Worm (Caenorhabditis elegans) whole organism, L4 larva: ENCODE measurements around the gene sri-60.

Source experiments
- F26F4.8 ChIP-seq: fragments of 200-800 bp; sonication (Bioruptor generic); conservative IDR thresholded peaks from 2 replicates; pipeline ENCODE4 v1.3.6; 2022; ENCODE audit warnings: missing genetic modification characterization, missing compliant biosample characterization
- F44E2.7 ChIP-seq: fragments of 200-800 bp; sonication (Bioruptor generic); IDR thresholded peaks from 2 replicates; pipeline ENCODE4 v2.1.2; 2022; ENCODE audit warnings: missing genetic modification characterization, missing compliant biosample characterization
- F49E8.2 ChIP-seq: sonication (generic microtip); optimal IDR thresholded peaks from 2 replicates; lab custom pipeline; 2016; ENCODE audit warnings: missing compliant biosample characterization, mild to moderate bottlenecking, missing genetic modification characterization, borderline replicate concordance
- Y105C5A.15 ChIP-seq: fragments of 200-800 bp; sonication (Bioruptor generic); IDR thresholded peaks from 2 replicates; pipeline ENCODE4 v1.3.6; 2022; ENCODE audit warnings: missing genetic modification characterization, missing compliant biosample characterization
- Y75B8A.6 ChIP-seq: fragments of 200-800 bp; sonication (Bioruptor generic); IDR thresholded peaks from 2 replicates; pipeline ENCODE4 v1.3.6; 2022; ENCODE audit warnings: missing genetic modification reagents, missing genetic modification characterization, missing compliant biosample characterization
- ZK546.5 ChIP-seq, 2 experiments: sonication (generic microtip); optimal IDR thresholded peaks; 2 replicates each; lab custom pipeline; 2017; ENCODE audit warnings: missing biosample characterization in 2 of 2, missing genetic modification characterization in 2 of 2
- aha-1 ChIP-seq: fragments of 150-350 bp; peaks from one replicate; lab custom pipeline; 2014; ENCODE audit warnings: missing biosample characterization, missing genetic modification characterization
- ceh-32 ChIP-seq: sonication (generic microtip); optimal IDR thresholded peaks from 2 replicates; lab custom pipeline; 2016; ENCODE audit warnings: mild to moderate bottlenecking, missing genetic modification characterization, missing compliant biosample characterization; ENCODE audit not compliant: poor library complexity
- daf-16 ChIP-seq, 3 experiments: sonication (generic microtip); optimal IDR thresholded peaks; 2 replicates each; lab custom pipeline; 2016 to 2017; ENCODE audit warnings: missing genetic modification characterization in 3 of 3, missing genetic modification reagents in 3 of 3, mild to moderate bottlenecking in 2 of 3, missing compliant biosample characterization in 2 of 3, missing biosample characterization in 1 of 3, moderate library complexity in 1 of 3
- daf-19 ChIP-seq: fragments of 200-800 bp; sonication (Bioruptor generic); conservative IDR thresholded peaks from 2 replicates; pipeline ENCODE4 v1.3.6; 2022; ENCODE audit warnings: missing genetic modification characterization, missing compliant biosample characterization
- dmd-6 ChIP-seq: fragments of 200-800 bp; sonication (Bioruptor generic); IDR thresholded peaks from 2 replicates; pipeline ENCODE4 v1.3.6; 2022; ENCODE audit warnings: missing genetic modification reagents, missing genetic modification characterization, missing compliant biosample characterization
- dmd-8 ChIP-seq: fragments of 200-800 bp; sonication (Bioruptor generic); IDR thresholded peaks from 2 replicates; pipeline ENCODE4 v1.3.6; 2022; ENCODE audit warnings: missing genetic modification characterization, missing compliant biosample characterization
- duxl-1 ChIP-seq: sonication (generic microtip); optimal IDR thresholded peaks from 2 replicates; lab custom pipeline; 2016; ENCODE audit warnings: mild to moderate bottlenecking, missing genetic modification characterization, moderate library complexity, missing compliant biosample characterization; ENCODE audit not compliant: poor library complexity
- egl-27 ChIP-seq: sonication (generic microtip); optimal IDR thresholded peaks from 3 replicates; lab custom pipeline; 2017; ENCODE audit warnings: missing biosample characterization, missing genetic modification reagents, missing genetic modification characterization
- fkh-10 ChIP-seq: fragments of 150-350 bp; optimal IDR thresholded peaks from 2 replicates; lab custom pipeline; 2014; ENCODE audit warnings: missing biosample characterization, missing genetic modification reagents, missing genetic modification characterization
- gei-8 ChIP-seq: fragments of 200-800 bp; sonication (Bioruptor generic); optimal IDR thresholded peaks from 2 replicates; lab custom pipeline; 2018; ENCODE audit warnings: mild to moderate bottlenecking, missing genetic modification characterization, missing compliant biosample characterization
- hlh-11 ChIP-seq: fragments of 200-800 bp; sonication (Bioruptor generic); optimal IDR thresholded peaks from 2 replicates; lab custom pipeline; 2018; ENCODE audit warnings: mild to moderate bottlenecking, missing genetic modification characterization, missing compliant biosample characterization
- hlh-30 ChIP-seq: sonication (generic microtip); optimal IDR thresholded peaks from 2 replicates; lab custom pipeline; 2017; ENCODE audit warnings: antibody characterized with exemption, mild to moderate bottlenecking, missing genetic modification characterization, missing compliant biosample characterization; ENCODE audit not compliant: insufficient read depth
- hmg-1.1 ChIP-seq: fragments of 200-800 bp; sonication (Bioruptor generic); IDR thresholded peaks from 2 replicates; pipeline ENCODE4 v1.3.6; 2022; ENCODE audit warnings: missing genetic modification reagents, missing genetic modification characterization, missing compliant biosample characterization
- lin-1 ChIP-seq: fragments of 200-800 bp; sonication (Bioruptor generic); IDR thresholded peaks from 2 replicates; pipeline ENCODE4 v1.3.6; 2022; ENCODE audit warnings: missing genetic modification reagents, missing genetic modification characterization, missing compliant biosample characterization
- lin-38 ChIP-seq: fragments of 200-800 bp; sonication (Bioruptor generic); IDR thresholded peaks from 2 replicates; pipeline ENCODE4 v1.3.6; 2022; ENCODE audit warnings: missing genetic modification reagents, missing genetic modification characterization, missing compliant biosample characterization
- lir-3 ChIP-seq: sonication (generic microtip); optimal IDR thresholded peaks from 2 replicates; lab custom pipeline; 2016; ENCODE audit warnings: mild to moderate bottlenecking, missing genetic modification characterization, missing compliant biosample characterization
- lsy-2 ChIP-seq, 2 experiments: fragments of 150-350 bp in 1 of 2; sonication (generic microtip) in 1 of 2; optimal IDR thresholded peaks; 2 replicates each; lab custom pipeline; 2014 to 2017; ENCODE audit warnings: missing biosample characterization in 2 of 2, missing genetic modification characterization in 2 of 2
- madf-5 ChIP-seq, 2 experiments: fragments of 200-800 bp; sonication (Bioruptor generic); IDR thresholded peaks; 2 replicates each; pipeline ENCODE4 v1.3.6; 2022; ENCODE audit warnings: missing compliant biosample characterization in 2 of 2, missing genetic modification characterization in 2 of 2
- mdt-29 ChIP-seq: fragments of 200-800 bp; sonication (Bioruptor generic); IDR thresholded peaks from 2 replicates; pipeline ENCODE4 v1.3.6; 2022; ENCODE audit warnings: missing genetic modification reagents, missing genetic modification characterization, missing compliant biosample characterization
- mep-1 ChIP-seq: fragments of 150-350 bp; sonication (generic microtip); optimal IDR thresholded peaks from 3 replicates; lab custom pipeline; 2014; ENCODE audit warnings: missing biosample characterization, missing genetic modification characterization
- mes-2 ChIP-seq: sonication (generic microtip); optimal IDR thresholded peaks from 2 replicates; lab custom pipeline; 2016; ENCODE audit warnings: missing genotype, mild to moderate bottlenecking, missing genetic modification characterization, missing compliant biosample characterization; ENCODE audit not compliant: poor library complexity, severe bottlenecking
- nhr-10 ChIP-seq: fragments of 150-350 bp; optimal IDR thresholded peaks from 2 replicates; lab custom pipeline; 2014; ENCODE audit warnings: missing biosample characterization, missing genetic modification characterization
- nhr-11 ChIP-seq: fragments of 150-350 bp; optimal IDR thresholded peaks from 2 replicates; lab custom pipeline; 2014; ENCODE audit warnings: missing biosample characterization, missing genetic modification characterization
- nhr-25 ChIP-seq: sonication (generic microtip); optimal IDR thresholded peaks from 2 replicates; lab custom pipeline; 2017; ENCODE audit warnings: missing genetic modification characterization, mild to moderate bottlenecking, missing compliant biosample characterization, antibody characterized with exemption, moderate library complexity, borderline replicate concordance; ENCODE audit not compliant: insufficient read depth
- nhr-6 ChIP-seq: fragments of 150-350 bp; optimal IDR thresholded peaks from 2 replicates; lab custom pipeline; 2014; ENCODE audit warnings: missing biosample characterization, missing genetic modification characterization
- pha-4 ChIP-seq, 2 experiments: fragments of 150-350 bp in 1 of 2; fragments of 200-800 bp in 1 of 2; sonication (Bioruptor generic) in 1 of 2; IDR thresholded peaks in 1 of 2; optimal IDR thresholded peaks in 1 of 2; 2 replicates each; pipeline versions ENCODE4 v1.3.6 to Lab custom; 2014 to 2022; ENCODE audit warnings: missing genetic modification characterization in 2 of 2, missing genetic modification reagents in 2 of 2, missing biosample characterization in 1 of 2, missing compliant biosample characterization in 1 of 2
- saeg-2 ChIP-seq: fragments of 200-800 bp; sonication (Bioruptor generic); IDR thresholded peaks from 2 replicates; pipeline ENCODE4 v1.3.6; 2022; ENCODE audit warnings: missing genetic modification reagents, missing genetic modification characterization, missing compliant biosample characterization
- spr-3 ChIP-seq: fragments of 200-800 bp; sonication (Bioruptor generic); optimal IDR thresholded peaks from 2 replicates; lab custom pipeline; 2018; ENCODE audit warnings: mild to moderate bottlenecking, missing genetic modification characterization, missing compliant biosample characterization
- unc-39 ChIP-seq: sonication (generic microtip); optimal IDR thresholded peaks from 2 replicates; lab custom pipeline; 2017; ENCODE audit warnings: missing biosample characterization, missing genetic modification characterization
- unc-62 ChIP-seq, 3 experiments: fragments of 150-350 bp in 1 of 3; sonication (generic microtip); optimal IDR thresholded peaks in 2 of 3; peaks in 1 of 3; 1 replicate in 1 of 3; 2 replicates in 2 of 3; lab custom pipeline; 2014 to 2017; ENCODE audit warnings: missing biosample characterization in 3 of 3, missing genetic modification characterization in 3 of 3, missing genetic modification reagents in 3 of 3, missing genotype in 1 of 3
- vab-7 ChIP-seq: fragments of 200-800 bp; sonication (Bioruptor generic); IDR thresholded peaks from 2 replicates; pipeline ENCODE4 v1.3.6; 2022; ENCODE audit warnings: missing genetic modification reagents, missing genetic modification characterization, missing compliant biosample characterization
- zag-1 ChIP-seq: fragments of 150-350 bp; optimal IDR thresholded peaks from 2 replicates; lab custom pipeline; 2014; ENCODE audit warnings: missing biosample characterization, missing genetic modification characterization
- zfp-2 ChIP-seq: sonication (generic microtip); optimal IDR thresholded peaks from 2 replicates; lab custom pipeline; 2016; ENCODE audit warnings: mild to moderate bottlenecking, missing genetic modification characterization, missing compliant biosample characterization
- ztf-11 ChIP-seq: fragments of 150-350 bp; optimal IDR thresholded peaks from 2 replicates; lab custom pipeline; 2014; ENCODE audit warnings: missing biosample characterization, missing genetic modification characterization
- ztf-7 ChIP-seq: fragments of 150-350 bp; optimal IDR thresholded peaks from 2 replicates; lab custom pipeline; 2014; ENCODE audit warnings: missing biosample characterization, missing genetic modification characterization

Gene sri-60

ce11 chrII:2707872-2708271, 5.2 kb upstream of the sri-60 start, which contains the start of gene Y47G7B.2:
Gene Y47G7B.2 (minus strand): TSS chrII:2708014.
- TF ChIP-seq dmd-6 (GFP tag; lab: Robert Waterston, UW) = 0 out of 2 replicates have a peak, but pooled peaks have one; percentile 10
- TF ChIP-seq mes-2 (tag; lab: Kevin White, UChicago) = peak; percentile 45
- TF ChIP-seq hlh-11 (tag; lab: Kevin White, UChicago) = peak; percentile 25
- no peak for TF ChIP-seq zfp-2 (tag; lab: Kevin White, UChicago)
- no peak for TF ChIP-seq daf-16 (GFP tag; optimal IDR thresholded peaks at IDR 0.05; lab: Kevin White, UChicago)
- peak; percentile 68 for TF ChIP-seq daf-16 (tag; optimal IDR thresholded peaks at IDR 0.05; lab: Kevin White, UChicago)
- TF ChIP-seq hlh-30 (tag; lab: Kevin White, UChicago) = peak; percentile 49
- no peak for TF ChIP-seq gei-8 (GFP tag; lab: Kevin White, UChicago)
- peak; percentile 90 for TF ChIP-seq duxl-1 (tag; lab: Kevin White, UChicago)

DNA sequence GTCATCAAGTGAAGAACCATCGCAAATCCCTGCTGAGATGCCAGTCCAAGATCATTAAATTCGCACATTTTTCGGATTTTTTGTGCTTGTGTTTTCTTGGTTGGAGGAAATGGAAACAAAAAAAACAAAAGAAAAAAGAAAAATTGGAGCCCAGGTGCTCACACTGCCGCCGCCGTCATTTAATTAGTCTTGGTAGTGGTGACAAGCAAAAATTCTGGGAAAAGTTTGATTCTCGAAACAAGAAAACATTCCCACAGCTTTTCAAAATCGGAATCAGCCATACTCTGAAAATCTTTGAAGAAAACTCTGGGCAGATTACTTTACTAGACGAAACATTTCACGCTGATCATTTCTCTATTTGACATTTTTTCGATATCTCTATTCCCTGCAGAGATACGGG, 2.5 kb upstream of the sri-60 start, which contains the start of gene srh-128:
srh-128 (minus strand) TSS at position 101 of the 400 bp plus-strand sequence.
- TF ChIP-seq dmd-8 (GFP tag; lab: Robert Waterston, UW) (no peak), daf-19 (GFP tag; lab: Robert Waterston, UW) (no peak), vab-7 (no peak), nhr-11 (tag; lab: Kevin White, UChicago) (no peak), lir-3 (tag; lab: Kevin White, UChicago) (no peak), ceh-32 (tag; lab: Kevin White, UChicago) (no peak), F44E2.7 (GFP tag; lab: Robert Waterston, UW) (no peak), lsy-2 (tag; optimal IDR thresholded peaks at IDR 0.05; lab: Kevin White, UChicago) (no peak), madf-5 (GFP tag; IDR thresholded peaks at IDR 0.05; lab: Robert Waterston, UW) (no peak), aha-1 (tag; lab: Kevin White, UChicago) (no peak), fkh-10 (no peak), lin-1 (GFP tag; lab: Robert Waterston, UW) (no peak), ztf-11 (tag; lab: Kevin White, UChicago) (no peak), F49E8.2 (tag; lab: Kevin White, UChicago) (no peak), pha-4 (GFP tag; IDR thresholded peaks at IDR 0.05; lab: Robert Waterston, UW) (no peak), pha-4 (tag; optimal IDR thresholded peaks at IDR 0.05; lab: Kevin White, UChicago) (no peak), hlh-11 (tag; lab: Kevin White, UChicago) (no peak), saeg-2 (GFP tag; lab: Robert Waterston, UW) (no peak), spr-3 (GFP tag; lab: Kevin White, UChicago) (no peak), ztf-7 (tag; lab: Kevin White, UChicago) (no peak), hmg-1.1 (GFP tag; lab: Robert Waterston, UW) (no peak)

- TF ChIP-seq unc-62 (GFP tag; optimal IDR thresholded peaks at IDR 0.05 in 1 of 2; lab: Kevin White, UChicago) (peak in 1 of 2 experiments; percentile 25), unc-62 (tag; optimal IDR thresholded peaks at IDR 0.05; lab: Kevin White, UChicago) (no peak), Y105C5A.15 (GFP tag; lab: Robert Waterston, UW) (no peak)
Measured at ce11 chrII:2700229-2700628, 2.4 kb downstream of the sri-60 start, which contains the start of gene sri-61. Gene sri-61 (minus strand): TSS chrII:2700329.

- TF ChIP-seq nhr-10 = no peak
- no peak for TF ChIP-seq F26F4.8 (GFP tag; lab: Robert Waterston, UW)
- TF ChIP-seq mep-1 (tag; lab: Kevin White, UChicago) = no peak
- no peak for TF ChIP-seq Y75B8A.6 (GFP tag; lab: Robert Waterston, UW)
- TF ChIP-seq mdt-29 = no peak
- TF ChIP-seq nhr-6 (tag; lab: Kevin White, UChicago) = no peak
- no peak for TF ChIP-seq vab-7
- no peak for TF ChIP-seq ZK546.5 (tag; optimal IDR thresholded peaks at IDR 0.05; lab: Kevin White, UChicago)
- no peak for TF ChIP-seq nhr-25 (tag; lab: Kevin White, UChicago)
- TF ChIP-seq zag-1 = no peak
- no peak for TF ChIP-seq lin-38 (GFP tag; lab: Robert Waterston, UW)
- no peak for TF ChIP-seq egl-27 (tag; lab: Kevin White, UChicago)
- TF ChIP-seq unc-39 (tag; lab: Kevin White, UChicago) = no peak
Measured at ce11 chrII:2698378-2698777, 4.3 kb downstream of the sri-60 start, which contains the start of gene sri-62. Gene sri-62 (minus strand): TSS chrII:2698478.
